Fruit fly (Drosophila melanogaster) whole organism, embryonic: ENCODE data around the gene CG13716.

Source experiments
- Ada2b ChIP-seq: fragments of 200-800 bp; sonication (Bioruptor generic); IDR thresholded peaks from 2 replicates; pipeline ENCODE4 v1.3.6; 2022; ENCODE audit warnings: missing biosample characterization, missing genetic modification characterization
- Aef1 ChIP-seq: fragments of 200-800 bp; sonication (Bioruptor generic); IDR thresholded peaks from 3 replicates; pipeline ENCODE4 v1.3.6; 2022; ENCODE audit warnings: missing biosample characterization, missing genetic modification characterization
- CG10959 ChIP-seq: fragments of 200-800 bp; sonication (Bioruptor generic); IDR thresholded peaks from 2 replicates; pipeline ENCODE4 v1.3.6; 2022; ENCODE audit warnings: missing biosample characterization, missing genetic modification characterization
- CG12219 ChIP-seq: fragments of 200-800 bp; sonication (Bioruptor generic); optimal IDR thresholded peaks from 3 replicates; lab custom pipeline; 2018; ENCODE audit warnings: missing biosample characterization, mild to moderate bottlenecking, missing genetic modification characterization
- CG1233 ChIP-seq: fragments of 200-800 bp; sonication (Bioruptor generic); optimal IDR thresholded peaks from 4 replicates; lab custom pipeline; 2018; ENCODE audit warnings: missing biosample characterization, mild to moderate bottlenecking, missing genetic modification characterization
- CG15073 ChIP-seq: fragments of 200-800 bp; sonication (Bioruptor generic); optimal IDR thresholded peaks from 2 replicates; lab custom pipeline; 2016; ENCODE audit warnings: missing biosample characterization, missing genetic modification characterization
- CG17612 ChIP-seq: fragments of 200-800 bp; sonication (Bioruptor generic); IDR thresholded peaks from 2 replicates; pipeline ENCODE4 v1.3.6; 2022; ENCODE audit warnings: missing biosample characterization, missing genetic modification characterization
- CG2129 ChIP-seq: fragments of 200-800 bp; sonication (Bioruptor generic); IDR thresholded peaks from 2 replicates; pipeline ENCODE4 v1.3.6; 2022; ENCODE audit warnings: missing biosample characterization, missing genetic modification characterization; ENCODE audit not compliant: partially characterized antibody
- CG2199 ChIP-seq: fragments of 200-800 bp; sonication (Bioruptor generic); IDR thresholded peaks from 3 replicates; pipeline ENCODE4 v1.3.6; 2022; ENCODE audit warnings: missing biosample characterization, missing genetic modification characterization
- CG32532 ChIP-seq: fragments of 200-800 bp; sonication (Bioruptor generic); IDR thresholded peaks from 2 replicates; pipeline ENCODE4 v1.3.6; 2022; ENCODE audit warnings: missing biosample characterization, missing genetic modification characterization
- CG34422 ChIP-seq: fragments of 200-800 bp; sonication (Bioruptor generic); IDR thresholded peaks from 3 replicates; pipeline ENCODE4 v1.3.6; 2022; ENCODE audit warnings: missing biosample characterization, missing genetic modification characterization
- CG5245 ChIP-seq: fragments of 200-800 bp; sonication (Bioruptor generic); optimal IDR thresholded peaks from 3 replicates; lab custom pipeline; 2016; ENCODE audit warnings: missing biosample characterization, missing genetic modification characterization
- CG6791 ChIP-seq: fragments of 200-800 bp; sonication (Bioruptor generic); IDR thresholded peaks from 3 replicates; pipeline ENCODE4 v1.3.6; 2022; ENCODE audit warnings: missing biosample characterization, missing genetic modification characterization; ENCODE audit not compliant: partially characterized antibody
- CG6813 ChIP-seq: fragments of 200-800 bp; sonication (Bioruptor generic); optimal IDR thresholded peaks from 2 replicates; lab custom pipeline; 2017; ENCODE audit warnings: missing biosample characterization, missing genetic modification characterization, mild to moderate bottlenecking, moderate library complexity, missing genetic modification reagents
- CG7271 ChIP-seq: fragments of 200-800 bp; sonication (Bioruptor generic); optimal IDR thresholded peaks from 2 replicates; lab custom pipeline; 2018; ENCODE audit warnings: missing biosample characterization, mild to moderate bottlenecking, missing genetic modification characterization, moderate library complexity
- CG7357 ChIP-seq: fragments of 200-800 bp; sonication (Bioruptor generic); IDR thresholded peaks from 3 replicates; pipeline ENCODE4 v1.3.6; 2022; ENCODE audit warnings: missing biosample characterization, missing genetic modification characterization
- Chrac-16 ChIP-seq: fragments of 200-800 bp; sonication (Bioruptor generic); optimal IDR thresholded peaks from 3 replicates; lab custom pipeline; 2016; ENCODE audit warnings: missing biosample characterization, missing genetic modification characterization
- CoRest ChIP-seq: fragments of 200-800 bp; sonication (Bioruptor generic); optimal IDR thresholded peaks from 3 replicates; lab custom pipeline; 2018; ENCODE audit warnings: missing biosample characterization, mild to moderate bottlenecking, missing genetic modification characterization, moderate library complexity
- Doc2 ChIP-seq: fragments of 200-800 bp; sonication (Bioruptor generic); IDR thresholded peaks from 2 replicates; pipeline ENCODE4 v1.3.6; 2022; ENCODE audit warnings: missing biosample characterization, missing genetic modification characterization
- Fer1 ChIP-seq: fragments of 200-800 bp; sonication (Bioruptor generic); optimal IDR thresholded peaks from 2 replicates; lab custom pipeline; 2017; ENCODE audit warnings: missing biosample characterization, mild to moderate bottlenecking, missing genetic modification characterization
- HHEX ChIP-seq: fragments of 200-800 bp; sonication (Bioruptor generic); optimal IDR thresholded peaks from 3 replicates; lab custom pipeline; 2017; ENCODE audit warnings: missing biosample characterization, mild to moderate bottlenecking, missing genetic modification characterization, missing genetic modification reagents
- HmgD ChIP-seq: fragments of 200-800 bp; sonication (Bioruptor generic); optimal IDR thresholded peaks from 3 replicates; lab custom pipeline; 2016; ENCODE audit warnings: missing biosample characterization, missing genetic modification characterization
- MBD-R2 ChIP-seq: fragments of 200-800 bp; sonication (Bioruptor generic); IDR thresholded peaks from 2 replicates; pipeline ENCODE4 v1.3.6; 2022; ENCODE audit warnings: missing biosample characterization, missing genetic modification characterization
- NFAT ChIP-seq: fragments of 200-800 bp; sonication (Bioruptor generic); IDR thresholded peaks from 2 replicates; pipeline ENCODE4 v1.3.6; 2022; ENCODE audit warnings: missing biosample characterization, missing genetic modification characterization
- Ptx1 ChIP-seq: fragments of 200-800 bp; sonication (Bioruptor generic); IDR thresholded peaks from 2 replicates; pipeline ENCODE4 v1.3.6; 2022; ENCODE audit warnings: missing biosample characterization, missing genetic modification characterization
- Scr ChIP-seq: fragments of 200-800 bp; sonication (Bioruptor generic); IDR thresholded peaks from 2 replicates; pipeline ENCODE4 v1.3.6; 2022; ENCODE audit warnings: missing biosample characterization, missing genetic modification characterization; ENCODE audit not compliant: partially characterized antibody
- Ssrp ChIP-seq: fragments of 200-800 bp; sonication (Bioruptor generic); optimal IDR thresholded peaks from 2 replicates; lab custom pipeline; 2018; ENCODE audit warnings: missing biosample characterization, mild to moderate bottlenecking, missing genetic modification characterization, moderate library complexity
- amos ChIP-seq: fragments of 200-800 bp; sonication (Bioruptor generic); IDR thresholded peaks from 2 replicates; pipeline ENCODE4 v1.3.6; 2022; ENCODE audit warnings: missing biosample characterization, missing genetic modification characterization; ENCODE audit not compliant: partially characterized antibody
- caup ChIP-seq: fragments of 200-800 bp; sonication (Bioruptor generic); optimal IDR thresholded peaks from 3 replicates; lab custom pipeline; 2017; ENCODE audit warnings: missing biosample characterization, mild to moderate bottlenecking, missing genetic modification characterization, moderate library complexity; ENCODE audit not compliant: severe bottlenecking
- cg ChIP-seq: fragments of 200-800 bp; sonication (Bioruptor generic); optimal IDR thresholded peaks from 3 replicates; lab custom pipeline; 2019; ENCODE audit warnings: missing biosample characterization, mild to moderate bottlenecking, missing genetic modification characterization, moderate library complexity
- dimm ChIP-seq: fragments of 200-800 bp; sonication (Bioruptor generic); IDR thresholded peaks from 2 replicates; pipeline ENCODE4 v1.3.6; 2022; ENCODE audit warnings: missing biosample characterization, missing genetic modification characterization
- disco-r ChIP-seq: fragments of 200-800 bp; sonication (Bioruptor generic); optimal IDR thresholded peaks from 2 replicates; lab custom pipeline; 2016; ENCODE audit warnings: missing biosample characterization, missing genetic modification characterization
- exex ChIP-seq: fragments of 200-800 bp; sonication (Bioruptor generic); optimal IDR thresholded peaks from 4 replicates; lab custom pipeline; 2018; ENCODE audit warnings: missing biosample characterization, mild to moderate bottlenecking, missing genetic modification characterization, moderate library complexity
- fru ChIP-seq: fragments of >200 bp; optimal IDR thresholded peaks from 2 replicates; lab custom pipeline; 2017
- gcm ChIP-seq: fragments of 200-800 bp; sonication (Bioruptor generic); optimal IDR thresholded peaks from 2 replicates; lab custom pipeline; 2019; ENCODE audit warnings: missing biosample characterization, mild to moderate bottlenecking, missing genetic modification characterization, moderate library complexity
- insv ChIP-seq, 2 experiments: fragments of 200-800 bp; sonication (Bioruptor generic); optimal IDR thresholded peaks; 3 replicates each; lab custom pipeline; 2016 to 2018; ENCODE audit warnings: missing biosample characterization in 2 of 2, missing genetic modification characterization in 2 of 2
- kah ChIP-seq: fragments of 200-800 bp; sonication (Bioruptor generic); optimal IDR thresholded peaks from 2 replicates; lab custom pipeline; 2018; ENCODE audit warnings: missing biosample characterization, mild to moderate bottlenecking, missing genetic modification characterization
- ken ChIP-seq: fragments of 200-800 bp; sonication (Bioruptor generic); IDR thresholded peaks from 3 replicates; pipeline ENCODE4 v1.3.6; 2022; ENCODE audit warnings: missing biosample characterization, missing genetic modification characterization
- lmd ChIP-seq: fragments of 200-800 bp; sonication (Bioruptor generic); IDR thresholded peaks from 2 replicates; pipeline ENCODE4 v1.3.6; 2022; ENCODE audit warnings: missing biosample characterization, missing genetic modification characterization
- onecut ChIP-seq: fragments of 200-800 bp; sonication (Bioruptor generic); IDR thresholded peaks from 2 replicates; pipeline ENCODE4 v1.3.6; 2022; ENCODE audit warnings: missing biosample characterization, missing genetic modification characterization
- pan ChIP-seq, 4 experiments: fragments of >200 bp in 3 of 4; fragments of 200-800 bp in 1 of 4; sonication (Bioruptor generic) in 1 of 4; optimal IDR thresholded peaks in 3 of 4; IDR thresholded peaks in 1 of 4; 2 replicates each; pipeline versions ENCODE4 v1.3.6 to Lab custom; 2017 to 2022; ENCODE audit warnings: missing biosample characterization in 2 of 4, missing genetic modification characterization in 2 of 4, mixed read lengths in 1 of 4
- pho ChIP-seq: fragments of 200-800 bp; sonication (Bioruptor generic); optimal IDR thresholded peaks from 2 replicates; lab custom pipeline; 2016; ENCODE audit warnings: missing biosample characterization, missing genetic modification characterization
- rib ChIP-seq: fragments of 200-800 bp; sonication (Bioruptor generic); IDR thresholded peaks from 2 replicates; pipeline ENCODE4 v1.3.6; 2022; ENCODE audit warnings: missing biosample characterization, missing genetic modification characterization
- shn ChIP-seq: fragments of 200-800 bp; sonication (Bioruptor generic); optimal IDR thresholded peaks from 3 replicates; lab custom pipeline; 2016; ENCODE audit warnings: missing biosample characterization, missing genetic modification characterization
- sqz ChIP-seq: fragments of 200-800 bp; sonication (Bioruptor generic); optimal IDR thresholded peaks from 3 replicates; lab custom pipeline; 2018; ENCODE audit warnings: missing biosample characterization, mild to moderate bottlenecking, missing genetic modification characterization
- stc ChIP-seq: fragments of 200-800 bp; sonication (Bioruptor generic); IDR thresholded peaks from 2 replicates; pipeline ENCODE4 v1.3.6; 2022; ENCODE audit warnings: missing biosample characterization, missing genetic modification characterization
- zen2 ChIP-seq: fragments of 200-800 bp; sonication (Bioruptor generic); IDR thresholded peaks from 3 replicates; pipeline ENCODE4 v1.3.6; 2022; ENCODE audit warnings: missing biosample characterization, missing genetic modification characterization; ENCODE audit not compliant: partially characterized antibody

CG13716 gene

DNA sequence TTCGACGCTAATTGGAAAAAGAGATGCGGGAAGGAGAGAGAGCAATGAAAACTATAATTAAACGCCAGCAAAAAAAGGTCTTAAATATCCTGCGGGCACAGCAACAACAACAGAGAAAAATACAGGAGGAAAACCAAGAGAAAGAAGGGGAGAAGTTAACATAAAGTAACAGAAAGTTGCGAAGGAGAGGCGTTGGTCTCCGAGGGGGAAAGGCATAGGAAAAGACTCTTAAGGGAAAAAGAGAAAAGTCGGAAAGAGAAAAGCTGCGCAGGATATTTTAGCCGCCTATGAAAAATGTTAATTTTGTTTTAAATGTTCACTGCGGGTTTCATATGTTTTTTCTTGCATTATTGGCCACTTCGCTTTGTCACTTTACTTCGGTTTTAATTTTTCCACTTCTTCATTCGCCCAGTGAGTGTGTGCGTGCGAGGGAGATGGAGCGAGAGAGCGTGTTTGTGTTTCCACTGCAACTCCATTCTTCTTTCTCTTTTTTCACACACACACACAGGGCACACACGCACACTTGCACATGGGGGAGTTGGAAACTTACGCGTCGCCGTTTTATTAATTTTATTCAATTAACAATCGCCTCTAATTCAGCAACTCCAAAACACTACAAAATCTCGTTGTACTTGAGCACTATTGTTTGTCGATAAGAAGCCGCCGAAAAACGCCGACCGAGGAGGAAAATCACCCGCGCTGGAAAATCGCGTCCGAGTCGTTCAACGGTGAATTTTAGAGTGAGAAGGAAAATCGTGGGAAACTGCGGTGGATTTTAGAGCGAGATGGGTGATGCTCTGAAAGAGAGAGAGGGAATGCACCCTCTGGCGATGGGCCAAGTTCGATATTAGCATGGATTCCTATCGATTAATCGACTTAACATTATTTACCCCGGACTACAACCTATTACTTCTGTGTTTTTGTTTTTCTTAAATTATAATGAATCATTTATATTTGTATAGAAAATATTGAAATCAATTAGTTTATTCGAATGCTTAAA, 8.9 kb downstream of the CG13716 start, which contains the start of gene Src64B (continued):
- TF ChIP-seq Fer1 (GFP tag; lab: Kevin White, UChicago), result peak; percentile 43
- TF ChIP-seq disco-r (GFP tag; lab: Kevin White, UChicago), result no peak
- TF ChIP-seq gcm (GFP tag; lab: Kevin White, UChicago), result peak; percentile 6
- no peak for TF ChIP-seq exex (tag; lab: Kevin White, UChicago)
- TF ChIP-seq CG7357 (GFP tag; lab: Robert Waterston, UW), result no peak
- TF ChIP-seq CG7271 (tag; lab: Kevin White, UChicago), result peak; percentile 2
- no peak for TF ChIP-seq HHEX (GFP tag; lab: Kevin White, UChicago)
- peak; percentile 42 for TF ChIP-seq kah
- peak; percentile 26 for TF ChIP-seq CG6813
- TF ChIP-seq cg, result peak; percentile 93
- TF ChIP-seq CG12219 (GFP tag; lab: Kevin White, UChicago), result peak; percentile 16
- TF ChIP-seq Aef1 (GFP tag; lab: Robert Waterston, UW), result no peak
- TF ChIP-seq shn (GFP tag; lab: Kevin White, UChicago), result no peak
- peak; percentile 76; the same call in 2 of the 3 replicates for TF ChIP-seq CG2199 (GFP tag; lab: Robert Waterston, UW)
- peak; percentile 37; the same call in 1 of the 2 replicates for TF ChIP-seq MBD-R2 (GFP tag; lab: Robert Waterston, UW)
- no peak for TF ChIP-seq Doc2
- TF ChIP-seq fru (lab: Kevin White, UChicago), result no peak
- no peak for TF ChIP-seq CG2129
- no peak for TF ChIP-seq HmgD
- no peak for TF ChIP-seq Ada2b
- TF ChIP-seq CG5245, result no peak
- peak; percentile 68; the same call in 2 of the 3 replicates for TF ChIP-seq CG6791
- TF ChIP-seq rib, result peak; percentile 42; the same call in 1 of the 2 replicates
- TF ChIP-seq CG15073 (GFP tag; lab: Kevin White, UChicago), result no peak
- TF ChIP-seq sqz (GFP tag; lab: Kevin White, UChicago), result peak; percentile 14
- 0 out of 2 replicates have a peak, but pooled peaks have one; percentile 22 for TF ChIP-seq Ptx1 (GFP tag; lab: Robert Waterston, UW)
- TF ChIP-seq zen2 (GFP tag; lab: Robert Waterston, UW), result no peak; the same call in 2 of the 3 replicates
- TF ChIP-seq dimm (GFP tag; lab: Robert Waterston, UW), result no peak
- no peak for TF ChIP-seq pho
- 0 out of 2 replicates have a peak, but pooled peaks have one; percentile 31 for TF ChIP-seq CG32532 (GFP tag; lab: Robert Waterston, UW)
- peak in 1 of 2 experiments; percentile 48 for TF ChIP-seq insv (GFP tag; optimal IDR thresholded peaks at IDR 0.05; lab: Kevin White, UChicago)
- TF ChIP-seq CoRest, result no peak
- TF ChIP-seq amos (GFP tag; lab: Robert Waterston, UW), result peak; percentile 82
- 0 out of 3 replicates have a peak, but pooled peaks have one; percentile 5 for TF ChIP-seq ken (GFP tag; lab: Robert Waterston, UW)
- TF ChIP-seq caup (GFP tag; lab: Kevin White, UChicago), result peak; percentile 33
- peak; percentile 10 for TF ChIP-seq CG1233 (GFP tag; lab: Kevin White, UChicago)
- TF ChIP-seq NFAT (GFP tag; lab: Robert Waterston, UW), result peak; percentile 49
- no peak for TF ChIP-seq pan (optimal IDR thresholded peaks at IDR 0.05; lab: Kevin White, UChicago)
- TF ChIP-seq pan (GFP tag; optimal IDR thresholded peaks at IDR 0.05 in 1 of 2, IDR thresholded peaks at IDR 0.05 in 1 of 2), result peak in 1 of 2 experiments; percentile 31
- peak; percentile 49; the same call in 1 of the 2 replicates for TF ChIP-seq onecut
- no peak for TF ChIP-seq CG10959 (GFP tag; lab: Robert Waterston, UW)
- TF ChIP-seq CG17612 (GFP tag; lab: Robert Waterston, UW), result no peak
- TF ChIP-seq Chrac-16, result no peak
- peak; percentile 60 for TF ChIP-seq Scr
- TF ChIP-seq Ssrp (tag; lab: Kevin White, UChicago), result no peak
- TF ChIP-seq lmd (GFP tag; lab: Robert Waterston, UW), result no peak
- TF ChIP-seq CG34422 (GFP tag; lab: Robert Waterston, UW), result peak; percentile 84; the same call in 2 of the 3 replicates
- no peak for TF ChIP-seq stc (GFP tag; lab: Robert Waterston, UW)
